Fruit fly (Drosophila melanogaster) whole organism: ENCODE results near the gene ppk19.

Source experiments
- CG8478 ChIP-seq: fragments of >200 bp; optimal IDR thresholded peaks from 2 replicates; lab custom pipeline; 2018; ENCODE audit warnings: inconsistent platforms
- Dll ChIP-seq: fragments of >200 bp; optimal IDR thresholded peaks from 2 replicates; lab custom pipeline; 2017
- EcR ChIP-seq, 2 experiments: fragments of >200 bp; optimal IDR thresholded peaks; 2 replicates each; lab custom pipeline; 2017; ENCODE audit warnings: missing biosample characterization in 2 of 2, missing genetic modification characterization in 2 of 2, missing genetic modification reagents in 2 of 2
- pan ChIP-seq: fragments of >200 bp; optimal IDR thresholded peaks from 2 replicates; lab custom pipeline; 2017
- psq ChIP-seq: fragments of >200 bp; optimal IDR thresholded peaks from 2 replicates; lab custom pipeline; 2017
- usp ChIP-seq: fragments of >200 bp; optimal IDR thresholded peaks from 2 replicates; lab custom pipeline; 2017; ENCODE audit warnings: missing biosample characterization, missing genetic modification characterization, mixed read lengths

DNA sequence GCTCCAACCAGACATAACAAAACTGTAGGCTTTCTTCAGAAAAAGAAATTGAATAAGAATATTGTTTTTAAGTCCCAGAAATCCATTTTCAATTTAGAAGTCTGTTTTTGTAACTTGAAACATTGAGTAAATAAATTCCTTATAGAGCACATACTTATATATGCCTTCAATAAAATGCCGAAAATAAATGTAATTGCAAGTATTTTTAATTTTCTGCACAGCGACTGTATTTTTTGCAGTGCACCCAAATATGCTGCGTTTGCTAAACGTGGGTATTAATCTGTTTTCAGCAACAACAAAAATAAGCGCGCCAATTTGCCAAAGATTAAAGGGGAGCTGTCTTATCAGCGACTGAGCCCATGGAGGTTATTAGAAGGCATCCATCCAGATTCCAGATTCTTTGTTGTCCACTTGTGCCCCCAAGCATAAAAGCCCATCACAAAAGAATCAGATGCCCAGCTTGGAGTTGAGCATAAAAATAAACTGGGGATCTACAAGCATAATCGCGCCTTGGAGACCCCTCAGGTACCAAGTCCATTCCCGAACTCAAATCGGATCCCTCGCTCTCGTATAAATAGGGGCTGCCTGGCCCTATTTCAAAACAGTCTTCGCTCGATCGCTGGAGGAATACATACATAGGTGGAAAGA is 1.1 kb upstream of the ppk19 start, which contains the start of gene Obp99a:
- TF ChIP-seq CG8478 (lab: Kevin White, UChicago) (no peak), usp (GFP tag; lab: Kevin White, UChicago) (no peak), pan (lab: Kevin White, UChicago) (no peak), psq (lab: Kevin White, UChicago) (no peak), EcR (GFP tag; optimal IDR thresholded peaks at IDR 0.05; lab: Kevin White, UChicago) (no peak), Dll (lab: Kevin White, UChicago) (no peak)
